Worm (Caenorhabditis elegans) whole organism, L2 larva: ENCODE data around the gene srbc-16.

Source experiments
- crh-2 ChIP-seq: sonication (generic microtip); optimal IDR thresholded peaks from 2 replicates; lab custom pipeline; 2017; ENCODE audit warnings: missing biosample characterization, missing genetic modification characterization
- egl-27 ChIP-seq: sonication (generic microtip); optimal IDR thresholded peaks from 3 replicates; lab custom pipeline; 2017; ENCODE audit warnings: missing biosample characterization, missing genetic modification reagents, missing genetic modification characterization
- elt-1 ChIP-seq: fragments of 150-350 bp; optimal IDR thresholded peaks from 2 replicates; lab custom pipeline; 2014; ENCODE audit warnings: missing biosample characterization, missing genetic modification characterization
- fos-1 ChIP-seq: fragments of 150-350 bp; optimal IDR thresholded peaks from 2 replicates; lab custom pipeline; 2014; ENCODE audit warnings: missing biosample characterization, missing genetic modification characterization
- lin-13 ChIP-seq: fragments of 150-350 bp; optimal IDR thresholded peaks from 2 replicates; lab custom pipeline; 2014; ENCODE audit warnings: missing biosample characterization, missing genetic modification reagents, missing genetic modification characterization
- lin-39 ChIP-seq: fragments of 150-350 bp; optimal IDR thresholded peaks from 2 replicates; lab custom pipeline; 2014; ENCODE audit warnings: missing biosample characterization, missing genetic modification reagents, missing genetic modification characterization
- nhr-12 ChIP-seq: fragments of 150-350 bp; optimal IDR thresholded peaks from 2 replicates; lab custom pipeline; 2014; ENCODE audit warnings: missing biosample characterization, missing genetic modification characterization
- unc-39 ChIP-seq: fragments of 150-350 bp; optimal IDR thresholded peaks from 2 replicates; lab custom pipeline; 2014; ENCODE audit warnings: missing biosample characterization, missing genetic modification characterization
- ztf-4 ChIP-seq: fragments of 150-350 bp; optimal IDR thresholded peaks from 2 replicates; lab custom pipeline; 2014; ENCODE audit warnings: missing biosample characterization, missing genetic modification characterization

DNA sequence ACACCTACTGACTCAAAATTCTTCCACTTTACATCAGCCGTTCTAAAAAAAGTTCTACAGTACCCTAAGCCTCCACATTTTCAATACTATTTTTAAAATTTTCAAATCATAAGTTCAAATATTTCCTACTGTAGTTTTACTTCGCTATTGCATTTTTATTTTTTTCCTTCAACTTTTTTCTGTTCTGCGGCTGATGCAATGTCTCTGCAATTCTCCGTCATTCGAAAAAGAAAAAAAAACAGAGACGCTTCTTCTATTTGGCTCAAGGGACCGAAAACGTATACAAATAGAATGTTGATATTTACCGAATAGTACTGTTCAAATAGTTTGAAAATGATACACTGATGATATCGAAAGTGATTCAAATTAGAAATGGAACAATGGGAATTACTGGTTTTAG, 43.6 kb upstream of the srbc-16 start:
- TF ChIP-seq fos-1 (tag; lab: Kevin White, UChicago) (no peak), unc-39 (tag; lab: Kevin White, UChicago) (no peak), ztf-4 (tag; lab: Kevin White, UChicago) (no peak), lin-13 (GFP tag; lab: Kevin White, UChicago) (no peak), nhr-12 (no peak), egl-27 (tag; lab: Kevin White, UChicago) (no peak), elt-1 (tag; lab: Kevin White, UChicago) (no peak), crh-2 (no peak), lin-39 (tag; lab: Kevin White, UChicago) (no peak)
